Fruit fly (Drosophila melanogaster) whole organism, embryonic: Measurements from ENCODE around the gene lva.

Experiments used
- Ada2b ChIP-seq: fragments of 200-800 bp; sonication (Bioruptor generic); IDR thresholded peaks from 2 replicates; pipeline ENCODE4 v1.3.6; 2022; ENCODE audit warnings: missing biosample characterization, missing genetic modification characterization
- Antp ChIP-seq: fragments of 200-800 bp; sonication (Bioruptor generic); optimal IDR thresholded peaks from 3 replicates; lab custom pipeline; 2016; ENCODE audit warnings: missing biosample characterization, missing genetic modification characterization
- BEAF-32 ChIP-seq: fragments of 200-800 bp; sonication (Bioruptor generic); optimal IDR thresholded peaks from 3 replicates; lab custom pipeline; 2017; ENCODE audit warnings: missing biosample characterization, missing genetic modification characterization, mild to moderate bottlenecking, moderate library complexity, missing genetic modification reagents
- CG10147 ChIP-seq: fragments of 200-800 bp; sonication (Bioruptor generic); optimal IDR thresholded peaks from 2 replicates; lab custom pipeline; 2019; ENCODE audit warnings: missing biosample characterization, mild to moderate bottlenecking, missing genetic modification characterization, moderate library complexity
- CG10321 ChIP-seq: fragments of 200-800 bp; sonication (Bioruptor generic); IDR thresholded peaks from 2 replicates; pipeline ENCODE4 v1.3.6; 2022; ENCODE audit warnings: missing biosample characterization, missing genetic modification characterization
- CG11456 ChIP-seq: fragments of 200-800 bp; sonication (Bioruptor generic); IDR thresholded peaks from 3 replicates; pipeline ENCODE4 v1.3.6; 2022; ENCODE audit warnings: missing biosample characterization, missing genetic modification characterization
- CG1233 ChIP-seq: fragments of 200-800 bp; sonication (Bioruptor generic); optimal IDR thresholded peaks from 4 replicates; lab custom pipeline; 2018; ENCODE audit warnings: missing biosample characterization, mild to moderate bottlenecking, missing genetic modification characterization
- CG13775 ChIP-seq: fragments of 200-800 bp; sonication (Bioruptor generic); optimal IDR thresholded peaks from 3 replicates; lab custom pipeline; 2017; ENCODE audit warnings: missing biosample characterization, mild to moderate bottlenecking, missing genetic modification characterization
- CG14050 ChIP-seq: fragments of 200-800 bp; sonication (Bioruptor generic); IDR thresholded peaks from 3 replicates; pipeline ENCODE4 v1.3.6; 2022; ENCODE audit warnings: missing biosample characterization, missing genetic modification characterization
- CG1602 ChIP-seq: fragments of 200-800 bp; sonication (Bioruptor generic); optimal IDR thresholded peaks from 3 replicates; lab custom pipeline; 2016; ENCODE audit warnings: missing biosample characterization, missing genetic modification characterization
- CG3163 ChIP-seq: fragments of 200-800 bp; sonication (Bioruptor generic); optimal IDR thresholded peaks from 3 replicates; lab custom pipeline; 2016; ENCODE audit warnings: missing biosample characterization, missing genetic modification characterization
- CG3847 ChIP-seq: fragments of 200-800 bp; sonication (Bioruptor generic); IDR thresholded peaks from 2 replicates; pipeline ENCODE4 v1.3.6; 2022; ENCODE audit warnings: missing biosample characterization, missing genetic modification characterization
- CG6791 ChIP-seq: fragments of 200-800 bp; sonication (Bioruptor generic); IDR thresholded peaks from 3 replicates; pipeline ENCODE4 v1.3.6; 2022; ENCODE audit warnings: missing biosample characterization, missing genetic modification characterization; ENCODE audit not compliant: partially characterized antibody
- CG8388 ChIP-seq: fragments of 200-800 bp; sonication (Bioruptor generic); optimal IDR thresholded peaks from 2 replicates; lab custom pipeline; 2019; ENCODE audit warnings: missing biosample characterization, mild to moderate bottlenecking, missing genetic modification characterization, moderate library complexity
- CG9437 ChIP-seq: fragments of 200-800 bp; sonication (Bioruptor generic); optimal IDR thresholded peaks from 2 replicates; lab custom pipeline; 2018; ENCODE audit warnings: missing biosample characterization, mild to moderate bottlenecking, missing genetic modification characterization
- CHES-1-like ChIP-seq: fragments of 200-800 bp; sonication (Bioruptor generic); optimal IDR thresholded peaks from 2 replicates; lab custom pipeline; 2016; ENCODE audit warnings: missing biosample characterization, missing genetic modification characterization
- CTCF ChIP-seq: fragments of 200-800 bp; sonication (Bioruptor generic); optimal IDR thresholded peaks from 2 replicates; lab custom pipeline; 2017; ENCODE audit warnings: missing biosample characterization, mild to moderate bottlenecking, missing genetic modification characterization, moderate library complexity
- Dad ChIP-seq: fragments of 200-800 bp; sonication (Bioruptor generic); optimal IDR thresholded peaks from 3 replicates; lab custom pipeline; 2016; ENCODE audit warnings: missing biosample characterization, missing genetic modification characterization
- Hr3 ChIP-seq: fragments of 200-800 bp; sonication (Bioruptor generic); optimal IDR thresholded peaks from 3 replicates; lab custom pipeline; 2016; ENCODE audit warnings: missing biosample characterization, missing genetic modification characterization
- Lpt ChIP-seq: fragments of >200 bp; optimal IDR thresholded peaks from 2 replicates; lab custom pipeline; 2018; ENCODE audit warnings: missing biosample characterization, missing genetic modification characterization
- MBD-R2 ChIP-seq: fragments of 200-800 bp; sonication (Bioruptor generic); IDR thresholded peaks from 2 replicates; pipeline ENCODE4 v1.3.6; 2022; ENCODE audit warnings: missing biosample characterization, missing genetic modification characterization
- MESR4 ChIP-seq: fragments of 200-800 bp; sonication (Bioruptor generic); optimal IDR thresholded peaks from 2 replicates; lab custom pipeline; 2018; ENCODE audit warnings: missing biosample characterization, mild to moderate bottlenecking, missing genetic modification characterization, moderate library complexity
- Meics ChIP-seq: fragments of 200-800 bp; sonication (Bioruptor generic); optimal IDR thresholded peaks from 2 replicates; lab custom pipeline; 2017; ENCODE audit warnings: missing biosample characterization, mild to moderate bottlenecking, missing genetic modification characterization
- Ptx1 ChIP-seq: fragments of 200-800 bp; sonication (Bioruptor generic); IDR thresholded peaks from 2 replicates; pipeline ENCODE4 v1.3.6; 2022; ENCODE audit warnings: missing biosample characterization, missing genetic modification characterization
- ac ChIP-seq: fragments of 200-800 bp; sonication (Bioruptor generic); optimal IDR thresholded peaks from 3 replicates; lab custom pipeline; 2017; ENCODE audit warnings: missing biosample characterization, mild to moderate bottlenecking, missing genetic modification characterization
- ato ChIP-seq: fragments of 200-800 bp; sonication (Bioruptor generic); IDR thresholded peaks from 2 replicates; pipeline ENCODE4 v1.3.6; 2022; ENCODE audit warnings: missing biosample characterization, missing genetic modification characterization; ENCODE audit not compliant: partially characterized antibody
- az2 ChIP-seq: fragments of 200-800 bp; sonication (Bioruptor generic); optimal IDR thresholded peaks from 3 replicates; lab custom pipeline; 2016; ENCODE audit warnings: missing biosample characterization, missing genetic modification characterization
- bowl ChIP-seq: fragments of 200-800 bp; sonication (Bioruptor generic); IDR thresholded peaks from 2 replicates; pipeline ENCODE4 v1.3.6; 2022; ENCODE audit warnings: missing biosample characterization, missing genetic modification characterization
- bsh ChIP-seq, 2 experiments: fragments of 200-800 bp; sonication (Bioruptor generic); optimal IDR thresholded peaks; 2 replicates each; lab custom pipeline; 2017 to 2018; ENCODE audit warnings: mild to moderate bottlenecking in 2 of 2, missing biosample characterization in 2 of 2, missing genetic modification characterization in 2 of 2, moderate library complexity in 1 of 2
- btn ChIP-seq: fragments of 200-800 bp; sonication (Bioruptor generic); optimal IDR thresholded peaks from 2 replicates; lab custom pipeline; 2016; ENCODE audit warnings: missing biosample characterization, missing genetic modification characterization
- ewg ChIP-seq: fragments of 200-800 bp; sonication (Bioruptor generic); optimal IDR thresholded peaks from 3 replicates; lab custom pipeline; 2017; ENCODE audit warnings: mild to moderate bottlenecking, missing biosample characterization, missing genetic modification reagents, missing genetic modification characterization
- fd3F ChIP-seq: fragments of 200-800 bp; sonication (Bioruptor generic); optimal IDR thresholded peaks from 2 replicates; lab custom pipeline; 2018; ENCODE audit warnings: missing biosample characterization, mild to moderate bottlenecking, missing genetic modification characterization, moderate library complexity
- gce ChIP-seq: fragments of 200-800 bp; sonication (Bioruptor generic); IDR thresholded peaks from 3 replicates; pipeline ENCODE4 v1.3.6; 2022; ENCODE audit warnings: missing biosample characterization, missing genetic modification characterization
- gsb ChIP-seq: fragments of 200-800 bp; sonication (Bioruptor generic); IDR thresholded peaks from 2 replicates; pipeline ENCODE4 v1.3.6; 2022; ENCODE audit warnings: missing biosample characterization, missing genetic modification characterization
- kay ChIP-seq: fragments of 200-800 bp; sonication (Bioruptor generic); optimal IDR thresholded peaks from 2 replicates; lab custom pipeline; 2016; ENCODE audit warnings: missing biosample characterization, missing genetic modification characterization
- ken ChIP-seq: fragments of 200-800 bp; sonication (Bioruptor generic); IDR thresholded peaks from 3 replicates; pipeline ENCODE4 v1.3.6; 2022; ENCODE audit warnings: missing biosample characterization, missing genetic modification characterization
- lilli ChIP-seq: fragments of 200-800 bp; sonication (Bioruptor generic); optimal IDR thresholded peaks from 3 replicates; lab custom pipeline; 2016; ENCODE audit warnings: missing biosample characterization, missing genetic modification characterization
- maf-S ChIP-seq: fragments of 200-800 bp; sonication (Bioruptor generic); optimal IDR thresholded peaks from 2 replicates; lab custom pipeline; 2016; ENCODE audit warnings: missing biosample characterization, missing genetic modification characterization
- nerfin-1 ChIP-seq: fragments of 200-800 bp; sonication (Bioruptor generic); optimal IDR thresholded peaks from 3 replicates; lab custom pipeline; 2019; ENCODE audit warnings: missing biosample characterization, mild to moderate bottlenecking, missing genetic modification characterization, moderate library complexity
- odd ChIP-seq: fragments of 200-800 bp; sonication (Bioruptor generic); optimal IDR thresholded peaks from 2 replicates; lab custom pipeline; 2017; ENCODE audit warnings: missing biosample characterization, mild to moderate bottlenecking, missing genetic modification characterization
- org-1 ChIP-seq: fragments of 200-800 bp; sonication (Bioruptor generic); optimal IDR thresholded peaks from 2 replicates; lab custom pipeline; 2017; ENCODE audit warnings: missing biosample characterization, missing genetic modification characterization
- phol ChIP-seq: fragments of 200-800 bp; sonication (Bioruptor generic); optimal IDR thresholded peaks from 3 replicates; lab custom pipeline; 2018; ENCODE audit warnings: missing biosample characterization, mild to moderate bottlenecking, missing genetic modification characterization, moderate library complexity
- pita ChIP-seq: fragments of 200-800 bp; sonication (Bioruptor generic); optimal IDR thresholded peaks from 2 replicates; lab custom pipeline; 2017; ENCODE audit warnings: missing biosample characterization, mild to moderate bottlenecking, missing genetic modification characterization
- prd ChIP-seq, 3 experiments: fragments of >200 bp in 2 of 3; fragments of 200-800 bp in 1 of 3; sonication (Bioruptor generic) in 1 of 3; optimal IDR thresholded peaks in 2 of 3; IDR thresholded peaks in 1 of 3; 2 replicates in 2 of 3; 3 replicates in 1 of 3; pipeline versions ENCODE4 v1.3.6 to Lab custom; 2017 to 2022; ENCODE audit warnings: missing biosample characterization in 1 of 3, missing genetic modification characterization in 1 of 3
- pzg ChIP-seq: fragments of 200-800 bp; sonication (Bioruptor generic); optimal IDR thresholded peaks from 3 replicates; lab custom pipeline; 2018; ENCODE audit warnings: missing biosample characterization, mild to moderate bottlenecking, missing genetic modification characterization, moderate library complexity
- run ChIP-seq: fragments of 200-800 bp; sonication (Bioruptor generic); optimal IDR thresholded peaks from 3 replicates; lab custom pipeline; 2018; ENCODE audit warnings: missing biosample characterization, mild to moderate bottlenecking, missing genetic modification characterization
- shn ChIP-seq: fragments of 200-800 bp; sonication (Bioruptor generic); optimal IDR thresholded peaks from 3 replicates; lab custom pipeline; 2016; ENCODE audit warnings: missing biosample characterization, missing genetic modification characterization
- so ChIP-seq: fragments of 200-800 bp; sonication (Bioruptor generic); IDR thresholded peaks from 3 replicates; pipeline ENCODE4 v1.3.6; 2022; ENCODE audit warnings: missing biosample characterization, missing genetic modification characterization
- tgo ChIP-seq: fragments of 200-800 bp; sonication (Bioruptor generic); IDR thresholded peaks from 3 replicates; pipeline ENCODE4 v1.3.6; 2022; ENCODE audit warnings: missing biosample characterization, missing genetic modification characterization
- trh ChIP-seq: fragments of 200-800 bp; sonication (Bioruptor generic); optimal IDR thresholded peaks from 2 replicates; lab custom pipeline; 2016; ENCODE audit warnings: missing biosample characterization, missing genetic modification characterization
- unc-4 ChIP-seq: fragments of 200-800 bp; sonication (Bioruptor generic); IDR thresholded peaks from 2 replicates; pipeline ENCODE4 v1.3.6; 2022; ENCODE audit warnings: missing biosample characterization, missing genetic modification characterization; ENCODE audit not compliant: partially characterized antibody
- wdn ChIP-seq: fragments of 200-800 bp; sonication (Bioruptor generic); IDR thresholded peaks from 2 replicates; pipeline ENCODE4 v1.3.6; 2022; ENCODE audit warnings: missing biosample characterization, missing genetic modification characterization

lva gene

DNA sequence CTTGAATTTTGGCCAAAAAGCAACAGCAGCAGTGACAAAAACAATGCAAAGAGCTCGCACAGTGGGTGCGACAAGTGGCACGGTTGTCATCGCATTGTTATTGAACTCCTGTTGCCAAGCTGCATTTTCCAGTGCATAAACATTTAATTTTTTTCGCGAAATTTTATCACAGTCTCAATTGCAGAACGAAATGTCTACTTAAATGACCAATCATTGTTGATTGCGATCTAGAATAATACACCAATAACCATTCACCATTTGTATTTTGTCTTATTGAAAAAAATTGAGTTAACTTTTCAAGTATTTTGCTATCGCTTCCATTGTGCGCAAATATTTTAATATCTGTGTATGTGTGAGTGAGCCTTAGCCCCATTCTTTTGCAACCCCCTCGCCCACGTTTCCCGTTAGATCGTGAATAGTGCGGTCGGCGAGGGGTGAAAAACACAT is 14.9 kb downstream of the lva start (continued):
- no peak for TF ChIP-seq CG1602 (GFP tag; lab: Kevin White, UChicago)
- TF ChIP-seq run (tag; lab: Kevin White, UChicago) = no peak
- peak; percentile 41 for TF ChIP-seq lilli (GFP tag; lab: Kevin White, UChicago)
- peak; percentile 10 for TF ChIP-seq phol (tag; lab: Kevin White, UChicago)
- TF ChIP-seq trh (GFP tag; lab: Kevin White, UChicago) = no peak
- TF ChIP-seq Ptx1 (GFP tag; lab: Robert Waterston, UW) = no peak
- no peak for TF ChIP-seq so (GFP tag; lab: Robert Waterston, UW)
- no peak for TF ChIP-seq ato (GFP tag; lab: Robert Waterston, UW)
- no peak for TF ChIP-seq wdn
- TF ChIP-seq CTCF = no peak
- TF ChIP-seq prd (optimal IDR thresholded peaks at IDR 0.05; lab: Kevin White, UChicago) = no peak
- peak; percentile 43; the same call in 2 of the 3 replicates for TF ChIP-seq prd (GFP tag; IDR thresholded peaks at IDR 0.05; lab: Robert Waterston, UW)
- no peak for TF ChIP-seq gsb (GFP tag; lab: Robert Waterston, UW)
- no peak for TF ChIP-seq CG11456 (GFP tag; lab: Robert Waterston, UW)
- TF ChIP-seq CG10321 (GFP tag; lab: Robert Waterston, UW) = no peak
- TF ChIP-seq ken (GFP tag; lab: Robert Waterston, UW) = no peak
- TF ChIP-seq az2 (GFP tag; lab: Kevin White, UChicago) = no peak
- TF ChIP-seq shn (GFP tag; lab: Kevin White, UChicago) = peak; percentile 40
- TF ChIP-seq CG14050 (GFP tag; lab: Robert Waterston, UW) = no peak
- TF ChIP-seq Lpt (GFP tag; lab: Kevin White, UChicago) = no peak
- TF ChIP-seq unc-4 = no peak
- TF ChIP-seq CG3163 (GFP tag; lab: Kevin White, UChicago) = no peak
- TF ChIP-seq Hr3 (GFP tag; lab: Kevin White, UChicago) = no peak
- TF ChIP-seq ac (GFP tag; lab: Kevin White, UChicago) = no peak
- 0 out of 2 replicates have a peak, but pooled peaks have one; percentile 27 for TF ChIP-seq CG3847 (GFP tag; lab: Robert Waterston, UW)
- no peak for TF ChIP-seq Dad
- TF ChIP-seq Antp (GFP tag; lab: Kevin White, UChicago) = peak; percentile 7
- TF ChIP-seq MESR4 (GFP tag; lab: Kevin White, UChicago) = no peak
- TF ChIP-seq CG10147 (GFP tag; lab: Kevin White, UChicago) = no peak
- TF ChIP-seq Meics = no peak
- TF ChIP-seq gce (GFP tag; lab: Robert Waterston, UW) = no peak
- TF ChIP-seq kay (GFP tag; lab: Kevin White, UChicago) = no peak
- no peak for TF ChIP-seq BEAF-32
- TF ChIP-seq nerfin-1 = peak; percentile 21
- no peak for TF ChIP-seq bsh (GFP tag; optimal IDR thresholded peaks at IDR 0.05; lab: Kevin White, UChicago)
- TF ChIP-seq pita = no peak
- TF ChIP-seq btn (GFP tag; lab: Kevin White, UChicago) = no peak
- TF ChIP-seq MBD-R2 (GFP tag; lab: Robert Waterston, UW) = no peak
- TF ChIP-seq CG6791 (GFP tag; lab: Robert Waterston, UW) = no peak
- TF ChIP-seq CG8388 (GFP tag; lab: Kevin White, UChicago) = no peak
- TF ChIP-seq maf-S (GFP tag; lab: Kevin White, UChicago) = peak; percentile 6
- no peak for TF ChIP-seq CHES-1-like
- no peak for TF ChIP-seq org-1 (GFP tag; lab: Kevin White, UChicago)
- no peak for TF ChIP-seq tgo (GFP tag; lab: Robert Waterston, UW)
- TF ChIP-seq odd = no peak
- no peak for TF ChIP-seq CG9437 (GFP tag; lab: Kevin White, UChicago)
- peak; percentile 25 for TF ChIP-seq CG13775 (GFP tag; lab: Kevin White, UChicago)
- no peak for TF ChIP-seq bowl (GFP tag; lab: Robert Waterston, UW)
- peak; percentile 42 for TF ChIP-seq fd3F
- no peak for TF ChIP-seq pzg (GFP tag; lab: Kevin White, UChicago)
- no peak for TF ChIP-seq CG1233 (GFP tag; lab: Kevin White, UChicago)
- no peak for TF ChIP-seq ewg
- no peak for TF ChIP-seq Ada2b
